Worm (Caenorhabditis elegans) whole organism, L1 larva: Measurements from ENCODE around the gene F14H3.3.

Source experiments
- Y116A8C.19 ChIP-seq: sonication (generic microtip); optimal IDR thresholded peaks from 2 replicates; lab custom pipeline; 2016; ENCODE audit warnings: missing compliant biosample characterization, missing genetic modification characterization, borderline replicate concordance
- aha-1 ChIP-seq: fragments of 150-350 bp; optimal IDR thresholded peaks from 2 replicates; lab custom pipeline; 2014; ENCODE audit warnings: missing biosample characterization, missing genetic modification characterization
- aly-2 ChIP-seq: fragments of 150-350 bp; optimal IDR thresholded peaks from 2 replicates; lab custom pipeline; 2014; ENCODE audit warnings: missing biosample characterization, missing genetic modification characterization
- ama-1 ChIP-seq: fragments of 150-350 bp; optimal IDR thresholded peaks from 2 replicates; lab custom pipeline; 2014
- ceh-8 ChIP-seq: fragments of 200-800 bp; sonication (Bioruptor generic); optimal IDR thresholded peaks from 2 replicates; lab custom pipeline; 2018; ENCODE audit warnings: mild to moderate bottlenecking, missing genetic modification characterization, moderate library complexity, missing compliant biosample characterization
- ceh-82 ChIP-seq, 3 experiments: fragments of 150-350 bp in 1 of 3; sonication (generic microtip) in 2 of 3; optimal IDR thresholded peaks; 2 replicates each; lab custom pipeline; 2014 to 2017; ENCODE audit warnings: missing biosample characterization in 3 of 3, missing genetic modification characterization in 3 of 3
- ceh-88 ChIP-seq: fragments of 200-800 bp; sonication (Bioruptor generic); IDR thresholded peaks from 2 replicates; pipeline ENCODE4 v1.3.6; 2022; ENCODE audit warnings: missing genetic modification characterization, missing compliant biosample characterization
- ceh-90 ChIP-seq: sonication (generic microtip); optimal IDR thresholded peaks from 2 replicates; lab custom pipeline; 2016; ENCODE audit warnings: missing genetic modification characterization, missing compliant biosample characterization
- dpl-1 ChIP-seq, 3 experiments: fragments of 150-350 bp in 2 of 3; sonication (generic microtip) in 1 of 3; optimal IDR thresholded peaks; 2 replicates each; lab custom pipeline; 2014 to 2017; ENCODE audit warnings: missing biosample characterization in 3 of 3, missing genetic modification characterization in 3 of 3, missing genetic modification reagents in 3 of 3
- dsc-1 ChIP-seq: sonication (generic microtip); optimal IDR thresholded peaks from 2 replicates; lab custom pipeline; 2016; ENCODE audit warnings: mild to moderate bottlenecking, missing genetic modification characterization, missing compliant biosample characterization
- efl-1 ChIP-seq, 4 experiments: fragments of 150-350 bp; optimal IDR thresholded peaks in 3 of 4; peaks in 1 of 4; 1 replicate in 1 of 4; 2 replicates in 3 of 4; lab custom pipeline; 2014; ENCODE audit warnings: missing biosample characterization in 2 of 4, missing genetic modification characterization in 2 of 4, missing genetic modification reagents in 2 of 4
- egl-13 ChIP-seq: sonication (generic microtip); optimal IDR thresholded peaks from 2 replicates; lab custom pipeline; 2016; ENCODE audit warnings: missing genotype, missing genetic modification reagents, missing genetic modification characterization, missing compliant biosample characterization
- elt-3 ChIP-seq, 6 experiments: fragments of 150-350 bp in 1 of 6; sonication (generic microtip); optimal IDR thresholded peaks; 2 replicates each; lab custom pipeline; 2017 to 2018; ENCODE audit warnings: missing biosample characterization in 6 of 6, missing genetic modification characterization in 6 of 6, inconsistent platforms in 1 of 6
- ets-5 ChIP-seq: fragments of 200-800 bp; sonication (Bioruptor generic); IDR thresholded peaks from 2 replicates; pipeline ENCODE4 v1.3.6; 2022; ENCODE audit warnings: missing genetic modification characterization, missing compliant biosample characterization
- fkh-10 ChIP-seq: sonication (generic microtip); optimal IDR thresholded peaks from 2 replicates; lab custom pipeline; 2017; ENCODE audit warnings: missing biosample characterization, missing genetic modification reagents, missing genetic modification characterization
- fos-1 ChIP-seq: fragments of 150-350 bp; optimal IDR thresholded peaks from 2 replicates; lab custom pipeline; 2014; ENCODE audit warnings: missing biosample characterization, missing genetic modification characterization
- hpl-2 ChIP-seq: fragments of 150-350 bp; optimal IDR thresholded peaks from 2 replicates; lab custom pipeline; 2014; ENCODE audit warnings: missing biosample characterization, missing genetic modification reagents, missing genetic modification characterization
- lin-13 ChIP-seq: fragments of 150-350 bp; optimal IDR thresholded peaks from 2 replicates; lab custom pipeline; 2014; ENCODE audit warnings: missing biosample characterization, missing genetic modification reagents, missing genetic modification characterization
- lin-39 ChIP-seq: fragments of 150-350 bp; optimal IDR thresholded peaks from 2 replicates; lab custom pipeline; 2014; ENCODE audit warnings: missing biosample characterization, missing genetic modification reagents, missing genetic modification characterization
- lir-3 ChIP-seq: sonication (generic microtip); optimal IDR thresholded peaks from 2 replicates; lab custom pipeline; 2016; ENCODE audit warnings: mild to moderate bottlenecking, missing genetic modification characterization, moderate library complexity, missing compliant biosample characterization; ENCODE audit not compliant: poor library complexity
- mab-9 ChIP-seq: fragments of 200-800 bp; sonication (Bioruptor generic); IDR thresholded peaks from 2 replicates; pipeline ENCODE4 v1.3.6; 2022; ENCODE audit warnings: missing genetic modification reagents, missing genetic modification characterization, missing compliant biosample characterization
- mef-2 ChIP-seq: fragments of 150-350 bp; optimal IDR thresholded peaks from 2 replicates; lab custom pipeline; 2014; ENCODE audit warnings: missing biosample characterization, missing genetic modification characterization
- mep-1 ChIP-seq: fragments of 150-350 bp; optimal IDR thresholded peaks from 2 replicates; lab custom pipeline; 2014; ENCODE audit warnings: missing biosample characterization, missing genetic modification characterization
- nhr-11 ChIP-seq: fragments of 150-350 bp; optimal IDR thresholded peaks from 2 replicates; lab custom pipeline; 2014; ENCODE audit warnings: missing biosample characterization, missing genetic modification characterization
- nhr-12 ChIP-seq: sonication (generic microtip); optimal IDR thresholded peaks from 2 replicates; lab custom pipeline; 2017; ENCODE audit warnings: missing biosample characterization, missing genetic modification characterization
- nhr-19 ChIP-seq: fragments of 200-800 bp; sonication (Bioruptor generic); conservative IDR thresholded peaks from 2 replicates; pipeline ENCODE4 v1.3.6; 2022; ENCODE audit warnings: missing genetic modification characterization, missing compliant biosample characterization
- nhr-71 ChIP-seq: sonication (generic microtip); optimal IDR thresholded peaks from 2 replicates; lab custom pipeline; 2016; ENCODE audit warnings: mild to moderate bottlenecking, missing genetic modification characterization, moderate library complexity, missing compliant biosample characterization
- nhr-77 ChIP-seq: fragments of 150-350 bp; optimal IDR thresholded peaks from 2 replicates; lab custom pipeline; 2014; ENCODE audit warnings: missing biosample characterization, missing genetic modification characterization
- nhr-84 ChIP-seq: sonication (generic microtip); optimal IDR thresholded peaks from 2 replicates; lab custom pipeline; 2017; ENCODE audit warnings: missing biosample characterization, missing genetic modification characterization
- nhr-90 ChIP-seq: sonication (generic microtip); optimal IDR thresholded peaks from 2 replicates; lab custom pipeline; 2016; ENCODE audit warnings: mild to moderate bottlenecking, missing genetic modification characterization, missing compliant biosample characterization; ENCODE audit not compliant: poor library complexity
- pag-3 ChIP-seq: sonication (generic microtip); optimal IDR thresholded peaks from 2 replicates; lab custom pipeline; 2017; ENCODE audit warnings: missing genetic modification characterization, mild to moderate bottlenecking, missing compliant biosample characterization, antibody characterized with exemption, borderline replicate concordance; ENCODE audit not compliant: insufficient read depth
- pax-3 ChIP-seq: fragments of 200-800 bp; sonication (Bioruptor generic); optimal IDR thresholded peaks from 2 replicates; lab custom pipeline; 2018; ENCODE audit warnings: mild to moderate bottlenecking, missing genetic modification characterization, moderate library complexity, missing compliant biosample characterization
- pqm-1 ChIP-seq: sonication (generic microtip); optimal IDR thresholded peaks from 3 replicates; lab custom pipeline; 2017; ENCODE audit warnings: missing biosample characterization, missing genetic modification characterization
- rnt-1 ChIP-seq: sonication (generic microtip); optimal IDR thresholded peaks from 2 replicates; lab custom pipeline; 2016; ENCODE audit warnings: mild to moderate bottlenecking, missing genetic modification characterization, moderate library complexity, missing compliant biosample characterization
- snpc-4 ChIP-seq: fragments of 150-350 bp; optimal IDR thresholded peaks from 2 replicates; lab custom pipeline; 2014; ENCODE audit warnings: missing biosample characterization, missing genetic modification characterization
- sptf-1 ChIP-seq: fragments of 150-350 bp; optimal IDR thresholded peaks from 2 replicates; lab custom pipeline; 2014; ENCODE audit warnings: missing biosample characterization, missing genetic modification characterization
- swsn-7 ChIP-seq: sonication (generic microtip); optimal IDR thresholded peaks from 2 replicates; lab custom pipeline; 2016; ENCODE audit warnings: missing genetic modification characterization, missing compliant biosample characterization
- unc-130 ChIP-seq: fragments of 150-350 bp; optimal IDR thresholded peaks from 2 replicates; lab custom pipeline; 2017; ENCODE audit warnings: missing biosample characterization, missing genetic modification characterization, inconsistent platforms
- unc-30 ChIP-seq: sonication (generic microtip); optimal IDR thresholded peaks from 2 replicates; lab custom pipeline; 2017; ENCODE audit warnings: missing biosample characterization, missing genetic modification characterization
- unc-62 ChIP-seq: fragments of 150-350 bp; optimal IDR thresholded peaks from 2 replicates; lab custom pipeline; 2014; ENCODE audit warnings: missing biosample characterization, missing genetic modification reagents, missing genetic modification characterization
- vab-15 ChIP-seq: sonication (generic microtip); optimal IDR thresholded peaks from 2 replicates; lab custom pipeline; 2017; ENCODE audit warnings: missing genotype, mild to moderate bottlenecking, missing genetic modification characterization, missing compliant biosample characterization
- xbp-1 ChIP-seq: sonication (generic microtip); optimal IDR thresholded peaks from 2 replicates; lab custom pipeline; 2016; ENCODE audit warnings: missing genetic modification characterization, missing compliant biosample characterization
- ztf-11 ChIP-seq, 2 experiments: sonication (generic microtip); optimal IDR thresholded peaks; 2 replicates each; lab custom pipeline; 2016 to 2017; ENCODE audit warnings: missing genetic modification characterization in 2 of 2, missing biosample characterization in 1 of 2, missing compliant biosample characterization in 1 of 2

Gene F14H3.3

DNA sequence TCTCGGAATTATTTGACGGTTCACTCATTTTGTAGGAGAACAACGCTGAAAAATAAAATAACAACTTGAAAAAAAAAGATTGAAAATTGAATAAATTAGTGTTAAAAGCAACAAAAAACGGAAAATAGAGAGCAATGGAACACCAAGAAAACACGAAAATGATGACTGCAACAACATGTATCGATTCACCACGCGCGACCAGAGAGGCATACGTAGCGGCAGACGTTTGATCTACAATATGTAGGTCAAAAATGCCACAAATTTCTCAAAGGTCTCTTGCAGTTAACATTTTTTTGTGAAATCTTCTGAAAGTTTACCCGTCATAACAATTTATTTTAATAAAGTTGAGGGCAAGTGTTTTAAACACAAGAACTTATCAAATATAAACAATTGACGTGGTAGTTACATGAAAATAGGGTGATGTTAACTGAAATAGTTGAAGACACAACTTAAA is 3.8 kb upstream of the F14H3.3 start, which contains the start of gene F14H3.5:
Gene F14H3.5 (minus strand): TSS at position 51 of the 454 bp plus-strand sequence.
- no peak for TF ChIP-seq fos-1
- TF ChIP-seq efl-1 (optimal IDR thresholded peaks at IDR 0.05; lab: Kevin White, UChicago): no peak
- TF ChIP-seq efl-1 (GFP tag; optimal IDR thresholded peaks at IDR 0.05 in 1 of 2; lab: Kevin White, UChicago): peak in 1 of 2 experiments; percentile 12

DNA sequence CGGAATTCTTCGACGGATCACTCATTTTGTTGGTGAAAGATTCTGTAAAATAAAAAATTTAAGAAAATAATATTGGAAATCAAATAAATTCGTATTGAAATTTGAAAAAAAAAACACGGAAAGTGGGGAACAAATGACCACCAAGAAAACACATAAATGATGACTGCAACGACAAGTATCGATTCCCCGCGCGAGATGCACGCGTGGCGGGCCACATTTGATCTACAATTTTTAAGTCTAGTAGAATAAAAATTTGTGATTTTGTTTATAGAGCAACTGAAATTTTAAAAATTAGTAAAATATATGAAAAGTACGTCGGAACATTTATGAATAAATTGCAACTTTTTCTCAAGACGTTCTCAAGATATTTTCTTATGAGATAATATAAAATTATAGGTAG is 1.8 kb upstream of the F14H3.3 start, which contains the start of gene F14H3.4:
Gene F14H3.4 (minus strand): TSS at position 42 of the 400 bp plus-strand sequence.
- no peak for TF ChIP-seq hpl-2
- no peak for TF ChIP-seq ceh-90 (tag; lab: Kevin White, UChicago)
- TF ChIP-seq ceh-88 (GFP tag; lab: Robert Waterston, UW): no peak
- TF ChIP-seq sptf-1 (tag; lab: Kevin White, UChicago): no peak
- TF ChIP-seq nhr-84 (tag; lab: Kevin White, UChicago): no peak
- no peak for TF ChIP-seq pag-3 (tag; lab: Kevin White, UChicago)
- TF ChIP-seq ets-5 (GFP tag; lab: Robert Waterston, UW): no peak
- no peak for TF ChIP-seq ama-1
- TF ChIP-seq pax-3 (tag; lab: Kevin White, UChicago): no peak
- TF ChIP-seq unc-130 (tag; lab: Kevin White, UChicago): no peak
- TF ChIP-seq nhr-90: no peak
- no peak for TF ChIP-seq aly-2
- no peak for TF ChIP-seq vab-15
- TF ChIP-seq snpc-4 (tag; lab: Kevin White, UChicago): no peak
- TF ChIP-seq unc-30 (tag; lab: Kevin White, UChicago): no peak
- no peak for TF ChIP-seq lir-3 (tag; lab: Kevin White, UChicago)

ce11 chrV:16049177-16049576 is 4.1 kb downstream of the F14H3.3 start, which contains the start of gene best-12:
Gene best-12, plus strand, starts transcription at chrV:16049477.
- TF ChIP-seq rnt-1 (tag; lab: Kevin White, UChicago) (no peak), fos-1 (no peak), swsn-7 (no peak), lin-13 (no peak), pqm-1 (tag; lab: Kevin White, UChicago) (no peak), nhr-11 (tag; lab: Kevin White, UChicago) (no peak), unc-62 (GFP tag; lab: Kevin White, UChicago) (no peak), fkh-10 (GFP tag; lab: Kevin White, UChicago) (no peak), dpl-1 (GFP tag; optimal IDR thresholded peaks at IDR 0.05; lab: Kevin White, UChicago) (no peak), egl-13 (tag; lab: Kevin White, UChicago) (no peak), nhr-90 (no peak), mef-2 (no peak)

DNA sequence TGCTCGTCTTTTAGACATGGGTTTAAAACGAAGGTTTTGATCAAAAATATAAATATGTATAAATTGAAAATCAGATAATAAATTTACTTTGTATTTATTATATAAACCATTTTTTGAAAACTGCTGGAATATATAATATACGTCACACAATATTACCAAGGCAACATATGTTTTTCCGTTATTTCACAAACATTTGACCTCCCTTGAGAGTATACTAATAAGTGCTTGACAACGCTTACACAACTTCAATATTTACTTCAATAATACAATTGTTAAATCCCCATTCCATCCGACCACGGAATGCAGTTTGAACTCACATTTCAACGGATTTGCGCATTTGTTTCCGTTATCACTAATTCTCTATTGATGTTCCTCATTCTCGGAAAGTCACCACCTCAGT is 5.8 kb downstream of the F14H3.3 start, which contains the start of gene str-198:
Gene str-198 (plus strand): TSS at position 301 of the 400 bp plus-strand sequence.
- TF ChIP-seq nhr-77 (tag; lab: Kevin White, UChicago) (no peak), ceh-8 (no peak), dsc-1 (tag; lab: Kevin White, UChicago) (no peak), nhr-90 (no peak)

DNA sequence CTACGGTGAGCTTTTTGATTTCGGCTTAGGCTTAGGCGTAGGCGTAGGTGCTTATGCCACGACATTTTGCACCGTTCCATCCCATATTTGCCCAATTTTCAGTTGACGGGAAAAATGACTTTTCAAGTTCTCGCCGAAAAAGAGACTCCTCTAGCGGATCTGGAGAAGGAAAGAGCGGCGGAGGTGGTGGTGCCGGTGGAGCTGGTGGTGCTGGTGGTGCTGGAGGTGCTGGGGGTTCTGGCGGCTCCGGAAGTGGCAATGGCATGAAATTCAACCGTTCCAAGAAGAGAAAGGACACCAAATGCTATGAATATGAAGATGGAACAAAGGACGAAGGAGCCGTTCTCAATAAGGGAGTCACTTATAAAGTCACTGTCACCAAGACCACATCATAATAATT is 6.2 kb downstream of the F14H3.3 start:
- TF ChIP-seq Y116A8C.19: no peak
- no peak for TF ChIP-seq aha-1 (tag; lab: Kevin White, UChicago)
- no peak for TF ChIP-seq unc-130 (tag; lab: Kevin White, UChicago)
- no peak for TF ChIP-seq nhr-90
- no peak for TF ChIP-seq nhr-11 (tag; lab: Kevin White, UChicago)
- no peak for TF ChIP-seq mab-9 (GFP tag; lab: Robert Waterston, UW)
- no peak for TF ChIP-seq egl-13 (tag; lab: Kevin White, UChicago)
- TF ChIP-seq lin-39 (tag; lab: Kevin White, UChicago): no peak
- no peak for TF ChIP-seq nhr-12 (tag; lab: Kevin White, UChicago)
- TF ChIP-seq nhr-71: no peak
- TF ChIP-seq xbp-1 (tag; lab: Kevin White, UChicago): no peak
- TF ChIP-seq pax-3 (tag; lab: Kevin White, UChicago): no peak
- TF ChIP-seq mep-1: no peak
- no peak for TF ChIP-seq mef-2
- no peak for TF ChIP-seq nhr-19 (GFP tag; lab: Robert Waterston, UW)
- no peak for TF ChIP-seq sptf-1 (tag; lab: Kevin White, UChicago)
- no peak for TF ChIP-seq elt-3 (tag; optimal IDR thresholded peaks at IDR 0.05; lab: Kevin White, UChicago)
- TF ChIP-seq fos-1: no peak
- TF ChIP-seq ztf-11 (tag; optimal IDR thresholded peaks at IDR 0.05; lab: Kevin White, UChicago): no peak
- TF ChIP-seq ceh-82 (tag; optimal IDR thresholded peaks at IDR 0.05; lab: Kevin White, UChicago): no peak
